Worm (Caenorhabditis elegans) whole organism, L1 larva: ENCODE data around the gene scl-5.

ENCODE experiments used
- C04F5.9 ChIP-seq: sonication (generic microtip); optimal IDR thresholded peaks from 2 replicates; lab custom pipeline; 2016; ENCODE audit warnings: missing genetic modification characterization, missing compliant biosample characterization
- F16B12.6 ChIP-seq: fragments of 150-350 bp; optimal IDR thresholded peaks from 2 replicates; lab custom pipeline; 2014; ENCODE audit warnings: missing biosample characterization, missing genetic modification characterization
- Y116A8C.19 ChIP-seq: sonication (generic microtip); optimal IDR thresholded peaks from 2 replicates; lab custom pipeline; 2016; ENCODE audit warnings: missing compliant biosample characterization, missing genetic modification characterization, borderline replicate concordance
- aha-1 ChIP-seq: fragments of 150-350 bp; optimal IDR thresholded peaks from 2 replicates; lab custom pipeline; 2014; ENCODE audit warnings: missing biosample characterization, missing genetic modification characterization
- aly-2 ChIP-seq: fragments of 150-350 bp; optimal IDR thresholded peaks from 2 replicates; lab custom pipeline; 2014; ENCODE audit warnings: missing biosample characterization, missing genetic modification characterization
- ama-1 ChIP-seq: fragments of 150-350 bp; optimal IDR thresholded peaks from 2 replicates; lab custom pipeline; 2014
- blmp-1 ChIP-seq: fragments of 150-350 bp; optimal IDR thresholded peaks from 2 replicates; lab custom pipeline; 2014; ENCODE audit warnings: missing biosample characterization, missing genetic modification characterization
- ceh-82 ChIP-seq, 3 experiments: fragments of 150-350 bp in 1 of 3; sonication (generic microtip) in 2 of 3; optimal IDR thresholded peaks; 2 replicates each; lab custom pipeline; 2014 to 2017; ENCODE audit warnings: missing biosample characterization in 3 of 3, missing genetic modification characterization in 3 of 3
- ces-1 ChIP-seq: fragments of 150-350 bp; optimal IDR thresholded peaks from 2 replicates; lab custom pipeline; 2014; ENCODE audit warnings: missing biosample characterization, missing genetic modification reagents, missing genetic modification characterization
- dpl-1 ChIP-seq, 3 experiments: fragments of 150-350 bp in 2 of 3; sonication (generic microtip) in 1 of 3; optimal IDR thresholded peaks; 2 replicates each; lab custom pipeline; 2014 to 2017; ENCODE audit warnings: missing biosample characterization in 3 of 3, missing genetic modification characterization in 3 of 3, missing genetic modification reagents in 3 of 3
- efl-1 ChIP-seq, 4 experiments: fragments of 150-350 bp; optimal IDR thresholded peaks in 3 of 4; peaks in 1 of 4; 1 replicate in 1 of 4; 2 replicates in 3 of 4; lab custom pipeline; 2014; ENCODE audit warnings: missing biosample characterization in 2 of 4, missing genetic modification characterization in 2 of 4, missing genetic modification reagents in 2 of 4
- efl-3 ChIP-seq: fragments of 200-800 bp; sonication (Bioruptor generic); optimal IDR thresholded peaks from 2 replicates; lab custom pipeline; 2018; ENCODE audit warnings: mild to moderate bottlenecking, missing genetic modification characterization, missing compliant biosample characterization
- egl-13 ChIP-seq: sonication (generic microtip); optimal IDR thresholded peaks from 2 replicates; lab custom pipeline; 2016; ENCODE audit warnings: missing genotype, missing genetic modification reagents, missing genetic modification characterization, missing compliant biosample characterization
- elt-2 ChIP-seq: sonication (generic microtip); optimal IDR thresholded peaks from 2 replicates; lab custom pipeline; 2016; ENCODE audit warnings: missing genetic modification characterization, mild to moderate bottlenecking, inconsistent platforms, missing compliant biosample characterization, missing genetic modification reagents
- ets-5 ChIP-seq: fragments of 200-800 bp; sonication (Bioruptor generic); IDR thresholded peaks from 2 replicates; pipeline ENCODE4 v1.3.6; 2022; ENCODE audit warnings: missing genetic modification characterization, missing compliant biosample characterization
- fkh-10 ChIP-seq: sonication (generic microtip); optimal IDR thresholded peaks from 2 replicates; lab custom pipeline; 2017; ENCODE audit warnings: missing biosample characterization, missing genetic modification reagents, missing genetic modification characterization
- fos-1 ChIP-seq: fragments of 150-350 bp; optimal IDR thresholded peaks from 2 replicates; lab custom pipeline; 2014; ENCODE audit warnings: missing biosample characterization, missing genetic modification characterization
- grh-1 ChIP-seq: fragments of 200-800 bp; sonication (Bioruptor generic); IDR thresholded peaks from 2 replicates; pipeline ENCODE4 v1.3.6; 2022; ENCODE audit warnings: missing genetic modification reagents, missing genetic modification characterization, missing compliant biosample characterization
- hlh-17 ChIP-seq: fragments of 200-800 bp; sonication (Bioruptor generic); optimal IDR thresholded peaks from 2 replicates; lab custom pipeline; 2018; ENCODE audit warnings: missing genetic modification characterization, mild to moderate bottlenecking, missing compliant biosample characterization, moderate library complexity, borderline replicate concordance
- hlh-4 ChIP-seq: sonication (generic microtip); optimal IDR thresholded peaks from 2 replicates; lab custom pipeline; 2016; ENCODE audit warnings: mild to moderate bottlenecking, missing genetic modification characterization, missing compliant biosample characterization
- irx-1 ChIP-seq: sonication (generic microtip); optimal IDR thresholded peaks from 2 replicates; lab custom pipeline; 2016; ENCODE audit warnings: missing genetic modification characterization, missing compliant biosample characterization
- jun-1 ChIP-seq: fragments of 150-350 bp; optimal IDR thresholded peaks from 2 replicates; lab custom pipeline; 2014; ENCODE audit warnings: missing biosample characterization, missing genetic modification reagents, missing genetic modification characterization
- lin-39 ChIP-seq: fragments of 150-350 bp; optimal IDR thresholded peaks from 2 replicates; lab custom pipeline; 2014; ENCODE audit warnings: missing biosample characterization, missing genetic modification reagents, missing genetic modification characterization
- mab-9 ChIP-seq: fragments of 200-800 bp; sonication (Bioruptor generic); IDR thresholded peaks from 2 replicates; pipeline ENCODE4 v1.3.6; 2022; ENCODE audit warnings: missing genetic modification reagents, missing genetic modification characterization, missing compliant biosample characterization
- mef-2 ChIP-seq: fragments of 150-350 bp; optimal IDR thresholded peaks from 2 replicates; lab custom pipeline; 2014; ENCODE audit warnings: missing biosample characterization, missing genetic modification characterization
- nhr-12 ChIP-seq: sonication (generic microtip); optimal IDR thresholded peaks from 2 replicates; lab custom pipeline; 2017; ENCODE audit warnings: missing biosample characterization, missing genetic modification characterization
- nhr-20 ChIP-seq: sonication (generic microtip); optimal IDR thresholded peaks from 2 replicates; lab custom pipeline; 2016; ENCODE audit warnings: mild to moderate bottlenecking, missing genetic modification characterization, missing compliant biosample characterization
- nhr-47 ChIP-seq: sonication (generic microtip); optimal IDR thresholded peaks from 2 replicates; lab custom pipeline; 2016; ENCODE audit warnings: mild to moderate bottlenecking, missing genetic modification characterization, moderate library complexity, missing compliant biosample characterization
- nhr-71 ChIP-seq: sonication (generic microtip); optimal IDR thresholded peaks from 2 replicates; lab custom pipeline; 2016; ENCODE audit warnings: mild to moderate bottlenecking, missing genetic modification characterization, moderate library complexity, missing compliant biosample characterization
- nhr-76 ChIP-seq: sonication (generic microtip); optimal IDR thresholded peaks from 2 replicates; lab custom pipeline; 2017; ENCODE audit warnings: missing biosample characterization, missing genetic modification characterization
- nhr-84 ChIP-seq: sonication (generic microtip); optimal IDR thresholded peaks from 2 replicates; lab custom pipeline; 2017; ENCODE audit warnings: missing biosample characterization, missing genetic modification characterization
- nhr-85 ChIP-seq: sonication (generic microtip); peaks from one replicate; lab custom pipeline; 2016; ENCODE audit warnings: missing genetic modification characterization, inconsistent platforms, missing compliant biosample characterization
- nhr-90 ChIP-seq: sonication (generic microtip); optimal IDR thresholded peaks from 2 replicates; lab custom pipeline; 2016; ENCODE audit warnings: mild to moderate bottlenecking, missing genetic modification characterization, missing compliant biosample characterization; ENCODE audit not compliant: poor library complexity
- pax-3 ChIP-seq: fragments of 200-800 bp; sonication (Bioruptor generic); optimal IDR thresholded peaks from 2 replicates; lab custom pipeline; 2018; ENCODE audit warnings: mild to moderate bottlenecking, missing genetic modification characterization, moderate library complexity, missing compliant biosample characterization
- pqm-1 ChIP-seq: sonication (generic microtip); optimal IDR thresholded peaks from 3 replicates; lab custom pipeline; 2017; ENCODE audit warnings: missing biosample characterization, missing genetic modification characterization
- skn-1 ChIP-seq: fragments of 150-350 bp; optimal IDR thresholded peaks from 2 replicates; lab custom pipeline; 2014; ENCODE audit warnings: missing biosample characterization, missing genetic modification characterization
- snpc-4 ChIP-seq: fragments of 150-350 bp; optimal IDR thresholded peaks from 2 replicates; lab custom pipeline; 2014; ENCODE audit warnings: missing biosample characterization, missing genetic modification characterization
- snu-23 ChIP-seq: sonication (generic microtip); optimal IDR thresholded peaks from 2 replicates; lab custom pipeline; 2016; ENCODE audit warnings: missing genetic modification characterization, missing compliant biosample characterization
- sup-37 ChIP-seq: fragments of 200-800 bp; sonication (Bioruptor generic); optimal IDR thresholded peaks from 2 replicates; lab custom pipeline; 2018; ENCODE audit warnings: mild to moderate bottlenecking, missing genetic modification characterization, missing compliant biosample characterization
- tbx-2 ChIP-seq: sonication (generic microtip); optimal IDR thresholded peaks from 2 replicates; lab custom pipeline; 2016; ENCODE audit warnings: missing genetic modification characterization, missing compliant biosample characterization
- unc-130 ChIP-seq: fragments of 150-350 bp; optimal IDR thresholded peaks from 2 replicates; lab custom pipeline; 2017; ENCODE audit warnings: missing biosample characterization, missing genetic modification characterization, inconsistent platforms
- unc-86 ChIP-seq: sonication (generic microtip); optimal IDR thresholded peaks from 2 replicates; lab custom pipeline; 2016; ENCODE audit warnings: missing genetic modification characterization, missing compliant biosample characterization
- vab-15 ChIP-seq: sonication (generic microtip); optimal IDR thresholded peaks from 2 replicates; lab custom pipeline; 2017; ENCODE audit warnings: missing genotype, mild to moderate bottlenecking, missing genetic modification characterization, missing compliant biosample characterization
- xbp-1 ChIP-seq: sonication (generic microtip); optimal IDR thresholded peaks from 2 replicates; lab custom pipeline; 2016; ENCODE audit warnings: missing genetic modification characterization, missing compliant biosample characterization
- zip-4 ChIP-seq: fragments of 200-800 bp; sonication (Bioruptor generic); optimal IDR thresholded peaks from 2 replicates; lab custom pipeline; 2018; ENCODE audit warnings: mild to moderate bottlenecking, missing genetic modification characterization, moderate library complexity, missing compliant biosample characterization
- ztf-4 ChIP-seq: fragments of 150-350 bp; optimal IDR thresholded peaks from 2 replicates; lab custom pipeline; 2014; ENCODE audit warnings: missing biosample characterization, missing genetic modification characterization

Gene scl-5

ce11 chrIV:13028746-13029673, 34.8 kb upstream of the scl-5 start:
- no peak for TF ChIP-seq sup-37 (GFP tag; lab: Kevin White, UChicago)
- TF ChIP-seq lin-39 (tag; lab: Kevin White, UChicago), result no peak
- no peak for TF ChIP-seq ama-1 (lab: Kevin White, UChicago)
- no peak for TF ChIP-seq aha-1
- TF ChIP-seq efl-1 (optimal IDR thresholded peaks at IDR 0.05; lab: Kevin White, UChicago), result peak; percentile 29 to 44
- TF ChIP-seq efl-1 (GFP tag; optimal IDR thresholded peaks at IDR 0.05 in 1 of 2; lab: Kevin White, UChicago), result peak; percentile 68 to 95
- peak; percentile 3 for TF ChIP-seq elt-2 (tag; lab: Kevin White, UChicago)
- peak; percentile 16 for TF ChIP-seq blmp-1 (tag; lab: Kevin White, UChicago)
- no peak for TF ChIP-seq snpc-4 (tag; lab: Kevin White, UChicago)
- TF ChIP-seq dpl-1 (GFP tag; optimal IDR thresholded peaks at IDR 0.05; lab: Kevin White, UChicago), result peak in 2 of 3 experiments; percentile 2 to 36
- TF ChIP-seq F16B12.6 (tag; lab: Kevin White, UChicago), result peak; percentile 47

ce11 chrIV:13029674-13030466, 33.9 kb upstream of the scl-5 start:
- TF ChIP-seq nhr-20 (no peak), pax-3 (tag; lab: Kevin White, UChicago) (no peak), nhr-85 (tag; lab: Kevin White, UChicago) (peak; percentile 74), ceh-82 (tag; optimal IDR thresholded peaks at IDR 0.05; lab: Kevin White, UChicago) (peak in 1 of 3 experiments; percentile 42), nhr-12 (tag; lab: Kevin White, UChicago) (no peak), efl-3 (GFP tag; lab: Kevin White, UChicago) (no peak), grh-1 (GFP tag; lab: Robert Waterston, UW) (no peak), mef-2 (tag; lab: Kevin White, UChicago) (no peak), aly-2 (no peak), skn-1 (tag; lab: Kevin White, UChicago) (no peak), tbx-2 (tag; lab: Kevin White, UChicago) (no peak), aha-1 (no peak), hlh-4 (tag; lab: Kevin White, UChicago) (no peak), ces-1 (GFP tag; lab: Kevin White, UChicago) (no peak), jun-1 (no peak), pqm-1 (no peak), nhr-84 (tag; lab: Kevin White, UChicago) (no peak), ets-5 (GFP tag; lab: Robert Waterston, UW) (no peak), egl-13 (tag; lab: Kevin White, UChicago) (no peak), unc-86 (tag; lab: Kevin White, UChicago) (no peak), fkh-10 (GFP tag; lab: Kevin White, UChicago) (no peak), C04F5.9 (tag; lab: Kevin White, UChicago) (no peak), blmp-1 (tag; lab: Kevin White, UChicago) (peak; percentile 32), efl-1 (optimal IDR thresholded peaks at IDR 0.05; lab: Kevin White, UChicago) (peak in 1 of 2 experiments; percentile 3), efl-1 (GFP tag; optimal IDR thresholded peaks at IDR 0.05 in 1 of 2; lab: Kevin White, UChicago) (peak in 1 of 2 experiments; percentile 77), unc-130 (no peak), elt-2 (tag; lab: Kevin White, UChicago) (no peak), nhr-76 (tag; lab: Kevin White, UChicago) (no peak), F16B12.6 (tag; lab: Kevin White, UChicago) (no peak), mab-9 (GFP tag; lab: Robert Waterston, UW) (no peak), Y116A8C.19 (tag; lab: Kevin White, UChicago) (no peak), irx-1 (tag; lab: Kevin White, UChicago) (no peak), sup-37 (GFP tag; lab: Kevin White, UChicago) (no peak), nhr-47 (tag; lab: Kevin White, UChicago) (peak; percentile 22), zip-4 (GFP tag; lab: Kevin White, UChicago) (no peak), xbp-1 (no peak), ztf-4 (tag; lab: Kevin White, UChicago) (no peak), snu-23 (GFP tag; lab: Kevin White, UChicago) (peak; percentile 21), nhr-90 (tag; lab: Kevin White, UChicago) (no peak), fos-1 (tag; lab: Kevin White, UChicago) (no peak), hlh-17 (GFP tag; lab: Kevin White, UChicago) (no peak), nhr-71 (tag; lab: Kevin White, UChicago) (no peak), vab-15 (tag; lab: Kevin White, UChicago) (no peak)
